Worm (Caenorhabditis elegans) whole organism, L3 larva: ENCODE measurements around the gene mlc-1.

Experiments
- R02D3.7 ChIP-seq: fragments of 150-350 bp; optimal IDR thresholded peaks from 2 replicates; lab custom pipeline; 2014; ENCODE audit warnings: missing biosample characterization, missing genetic modification characterization
- ZK546.5 ChIP-seq: sonication (generic microtip); optimal IDR thresholded peaks from 2 replicates; lab custom pipeline; 2017; ENCODE audit warnings: missing biosample characterization, missing genetic modification characterization
- aly-2 ChIP-seq: fragments of 150-350 bp; optimal IDR thresholded peaks from 2 replicates; lab custom pipeline; 2014; ENCODE audit warnings: missing biosample characterization, missing genetic modification characterization
- ama-1 ChIP-seq: fragments of 150-350 bp; optimal IDR thresholded peaks from 2 replicates; lab custom pipeline; 2018
- ceh-16 ChIP-seq: sonication (generic microtip); optimal IDR thresholded peaks from 2 replicates; lab custom pipeline; 2017; ENCODE audit warnings: missing biosample characterization, missing genetic modification characterization
- ceh-28 ChIP-seq: fragments of 150-350 bp; optimal IDR thresholded peaks from 2 replicates; lab custom pipeline; 2014; ENCODE audit warnings: missing biosample characterization, missing genetic modification reagents, missing genetic modification characterization
- ceh-82 ChIP-seq: fragments of 150-350 bp; optimal IDR thresholded peaks from 2 replicates; lab custom pipeline; 2014; ENCODE audit warnings: missing biosample characterization, missing genetic modification characterization
- ceh-9 ChIP-seq: sonication (generic microtip); optimal IDR thresholded peaks from 2 replicates; lab custom pipeline; 2018; ENCODE audit warnings: missing biosample characterization, missing genetic modification characterization
- egl-27 ChIP-seq: sonication (generic microtip); optimal IDR thresholded peaks from 4 replicates; lab custom pipeline; 2017; ENCODE audit warnings: missing biosample characterization, missing genetic modification reagents, missing genetic modification characterization
- egl-5 ChIP-seq: fragments of 150-350 bp; optimal IDR thresholded peaks from 2 replicates; lab custom pipeline; 2017; ENCODE audit warnings: missing biosample characterization, missing genetic modification reagents, missing genetic modification characterization, inconsistent platforms
- elt-1 ChIP-seq: fragments of 150-350 bp; optimal IDR thresholded peaks from 2 replicates; lab custom pipeline; 2014; ENCODE audit warnings: missing biosample characterization, missing genetic modification characterization
- elt-2 ChIP-seq: sonication (generic microtip); optimal IDR thresholded peaks from 2 replicates; lab custom pipeline; 2016; ENCODE audit warnings: missing genetic modification reagents, mild to moderate bottlenecking, missing genetic modification characterization, missing compliant biosample characterization
- elt-3 ChIP-seq, 3 experiments: fragments of 150-350 bp in 1 of 3; sonication (generic microtip) in 2 of 3; optimal IDR thresholded peaks; 2 replicates in 2 of 3; 4 replicates in 1 of 3; lab custom pipeline; 2014 to 2017; ENCODE audit warnings: missing biosample characterization in 3 of 3, missing genetic modification characterization in 3 of 3
- eor-1 ChIP-seq, 2 experiments: fragments of 150-350 bp; optimal IDR thresholded peaks; 2 replicates each; lab custom pipeline; 2014 to 2018; ENCODE audit warnings: missing biosample characterization in 2 of 2, missing genetic modification characterization in 2 of 2
- fkh-10 ChIP-seq: sonication (generic microtip); optimal IDR thresholded peaks from 2 replicates; lab custom pipeline; 2017; ENCODE audit warnings: missing biosample characterization, missing genetic modification reagents, missing genetic modification characterization
- fkh-2 ChIP-seq: fragments of 150-350 bp; optimal IDR thresholded peaks from 2 replicates; lab custom pipeline; 2014; ENCODE audit warnings: missing biosample characterization, missing genetic modification reagents, missing genetic modification characterization
- fos-1 ChIP-seq: fragments of 150-350 bp; optimal IDR thresholded peaks from 2 replicates; lab custom pipeline; 2014; ENCODE audit warnings: missing biosample characterization, missing genetic modification characterization
- hmg-11 ChIP-seq: sonication (generic microtip); optimal IDR thresholded peaks from 2 replicates; lab custom pipeline; 2016; ENCODE audit warnings: missing genetic modification characterization, missing compliant biosample characterization
- jun-1 ChIP-seq: fragments of 150-350 bp; optimal IDR thresholded peaks from 2 replicates; lab custom pipeline; 2014; ENCODE audit warnings: missing biosample characterization, missing genetic modification reagents, missing genetic modification characterization
- lin-15B ChIP-seq: fragments of 150-350 bp; optimal IDR thresholded peaks from 2 replicates; lab custom pipeline; 2014; ENCODE audit warnings: missing biosample characterization, missing genetic modification characterization
- lin-39 ChIP-seq: fragments of 150-350 bp; optimal IDR thresholded peaks from 2 replicates; lab custom pipeline; 2018; ENCODE audit warnings: missing biosample characterization, missing genetic modification reagents, missing genetic modification characterization
- lsy-12 ChIP-seq: sonication (generic microtip); optimal IDR thresholded peaks from 2 replicates; lab custom pipeline; 2016; ENCODE audit warnings: mild to moderate bottlenecking, missing genetic modification characterization, missing compliant biosample characterization
- mdl-1 ChIP-seq: fragments of 150-350 bp; optimal IDR thresholded peaks from 2 replicates; lab custom pipeline; 2014; ENCODE audit warnings: missing biosample characterization, missing genetic modification characterization
- mml-1 ChIP-seq: fragments of 150-350 bp; sonication (generic microtip); optimal IDR thresholded peaks from 3 replicates; lab custom pipeline; 2014; ENCODE audit warnings: missing biosample characterization, missing genetic modification characterization
- nfya-1 ChIP-seq: sonication (generic microtip); optimal IDR thresholded peaks from 2 replicates; lab custom pipeline; 2017; ENCODE audit warnings: missing genetic modification characterization, mild to moderate bottlenecking, missing compliant biosample characterization, antibody characterized with exemption, moderate library complexity; ENCODE audit not compliant: insufficient read depth
- nhr-11 ChIP-seq: fragments of 150-350 bp; optimal IDR thresholded peaks from 2 replicates; lab custom pipeline; 2014; ENCODE audit warnings: missing biosample characterization, missing genetic modification characterization
- nhr-12 ChIP-seq: fragments of 150-350 bp; optimal IDR thresholded peaks from 2 replicates; lab custom pipeline; 2014; ENCODE audit warnings: missing biosample characterization, missing genetic modification characterization
- nhr-23 ChIP-seq: fragments of 150-350 bp; optimal IDR thresholded peaks from 2 replicates; lab custom pipeline; 2014; ENCODE audit warnings: missing biosample characterization, missing genetic modification reagents, missing genetic modification characterization
- nhr-237 ChIP-seq: fragments of 150-350 bp; optimal IDR thresholded peaks from 2 replicates; lab custom pipeline; 2014; ENCODE audit warnings: missing biosample characterization, missing genetic modification characterization
- nhr-25 ChIP-seq: sonication (generic microtip); optimal IDR thresholded peaks from 2 replicates; lab custom pipeline; 2017; ENCODE audit warnings: missing biosample characterization, missing genetic modification characterization
- nhr-28 ChIP-seq: fragments of 150-350 bp; optimal IDR thresholded peaks from 2 replicates; lab custom pipeline; 2014; ENCODE audit warnings: missing biosample characterization, missing genetic modification characterization
- nhr-43 ChIP-seq: sonication (generic microtip); optimal IDR thresholded peaks from 2 replicates; lab custom pipeline; 2016; ENCODE audit warnings: mild to moderate bottlenecking, missing genetic modification characterization, missing compliant biosample characterization; ENCODE audit not compliant: poor library complexity, severe bottlenecking
- nhr-76 ChIP-seq: fragments of 150-350 bp; sonication (generic microtip); optimal IDR thresholded peaks from 5 replicates; lab custom pipeline; 2014; ENCODE audit warnings: missing biosample characterization, missing genetic modification characterization
- pha-4 ChIP-seq: fragments of 150-350 bp; optimal IDR thresholded peaks from 2 replicates; lab custom pipeline; 2014; ENCODE audit warnings: missing biosample characterization, missing genetic modification reagents, missing genetic modification characterization
- pqm-1 ChIP-seq: fragments of 150-350 bp; optimal IDR thresholded peaks from 2 replicates; lab custom pipeline; 2017; ENCODE audit warnings: missing biosample characterization, missing genetic modification characterization, inconsistent platforms
- sea-2 ChIP-seq: fragments of 150-350 bp; sonication (generic microtip); optimal IDR thresholded peaks from 4 replicates; lab custom pipeline; 2014; ENCODE audit warnings: missing biosample characterization, missing genetic modification reagents, missing genetic modification characterization
- skn-1 ChIP-seq: fragments of 150-350 bp; optimal IDR thresholded peaks from 2 replicates; lab custom pipeline; 2014; ENCODE audit warnings: missing biosample characterization, missing genetic modification characterization
- snpc-4 ChIP-seq: fragments of 150-350 bp; optimal IDR thresholded peaks from 2 replicates; lab custom pipeline; 2014; ENCODE audit warnings: missing biosample characterization, missing genetic modification characterization
- tbx-2 ChIP-seq: sonication (generic microtip); optimal IDR thresholded peaks from 2 replicates; lab custom pipeline; 2016; ENCODE audit warnings: mild to moderate bottlenecking, missing genetic modification characterization, missing compliant biosample characterization
- unc-39 ChIP-seq: sonication (generic microtip); optimal IDR thresholded peaks from 4 replicates; lab custom pipeline; 2017; ENCODE audit warnings: missing biosample characterization, missing genetic modification characterization
- unc-62 ChIP-seq: fragments of 150-350 bp; sonication (generic microtip); optimal IDR thresholded peaks from 4 replicates; lab custom pipeline; 2014; ENCODE audit warnings: missing biosample characterization, missing genetic modification reagents, missing genetic modification characterization
- zag-1 ChIP-seq: fragments of 150-350 bp; optimal IDR thresholded peaks from 2 replicates; lab custom pipeline; 2014; ENCODE audit warnings: missing biosample characterization, missing genetic modification characterization
- ztf-11 ChIP-seq: fragments of 150-350 bp; optimal IDR thresholded peaks from 2 replicates; lab custom pipeline; 2014; ENCODE audit warnings: missing biosample characterization, missing genetic modification characterization
- ztf-4 ChIP-seq: fragments of 150-350 bp; optimal IDR thresholded peaks from 2 replicates; lab custom pipeline; 2014; ENCODE audit warnings: missing biosample characterization, missing genetic modification characterization

The mlc-1 gene

ce11 chrX:17426712-17427111 is 32.3 kb upstream of the mlc-1 start:
- TF ChIP-seq nhr-23 (tag; lab: Kevin White, UChicago) (no peak), jun-1 (tag; lab: Kevin White, UChicago) (no peak), ZK546.5 (tag; lab: Kevin White, UChicago) (no peak), mml-1 (tag; lab: Kevin White, UChicago) (no peak), sea-2 (GFP tag; lab: Kevin White, UChicago) (no peak), hmg-11 (no peak), tbx-2 (no peak), ceh-16 (no peak)

DNA sequence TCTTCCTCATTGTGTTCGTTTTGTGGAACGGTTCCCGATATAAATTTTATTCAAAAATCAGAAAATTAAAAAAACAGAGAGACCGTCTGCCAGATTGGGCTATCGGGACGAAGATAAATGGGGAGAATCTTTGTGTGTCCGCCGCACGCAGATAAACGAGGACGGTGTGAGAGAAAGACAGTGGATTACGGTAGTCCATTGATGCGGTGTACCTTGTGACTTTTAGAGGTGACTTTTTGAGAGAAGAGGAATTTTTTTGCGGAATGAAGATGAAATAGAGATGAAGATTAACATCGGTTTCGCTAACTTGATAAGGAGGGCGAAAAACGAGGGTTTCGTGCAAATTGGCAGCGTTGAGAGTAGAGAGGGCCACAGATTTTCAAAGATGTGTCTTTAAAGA is 31.2 kb upstream of the mlc-1 start:
- TF ChIP-seq nhr-25 (tag; lab: Kevin White, UChicago) (peak; percentile 60), elt-1 (tag; lab: Kevin White, UChicago) (peak; percentile 94), unc-39 (no peak), ZK546.5 (tag; lab: Kevin White, UChicago) (no peak), aly-2 (tag; lab: Kevin White, UChicago) (no peak), R02D3.7 (tag; lab: Kevin White, UChicago) (no peak), unc-62 (GFP tag; lab: Kevin White, UChicago) (peak; percentile 55), elt-3 (tag; optimal IDR thresholded peaks at IDR 0.05; lab: Kevin White, UChicago) (peak in 1 of 3 experiments; percentile 25), nfya-1 (peak; percentile 25), ceh-82 (tag; lab: Kevin White, UChicago) (no peak), egl-5 (tag; lab: Kevin White, UChicago) (no peak), lsy-12 (tag; lab: Kevin White, UChicago) (no peak), nhr-23 (tag; lab: Kevin White, UChicago) (peak; percentile 76), skn-1 (no peak), nhr-43 (tag; lab: Kevin White, UChicago) (peak; percentile 52)

- TF ChIP-seq egl-5 (tag; lab: Kevin White, UChicago) = peak; percentile 91
- no peak for TF ChIP-seq ceh-82 (tag; lab: Kevin White, UChicago)
Measured at ce11 chrX:17428803-17429202, 30.2 kb upstream of the mlc-1 start, which contains the start of gene pbo-6. TSS of gene pbo-6 (plus strand) at chrX:17429042.

DNA sequence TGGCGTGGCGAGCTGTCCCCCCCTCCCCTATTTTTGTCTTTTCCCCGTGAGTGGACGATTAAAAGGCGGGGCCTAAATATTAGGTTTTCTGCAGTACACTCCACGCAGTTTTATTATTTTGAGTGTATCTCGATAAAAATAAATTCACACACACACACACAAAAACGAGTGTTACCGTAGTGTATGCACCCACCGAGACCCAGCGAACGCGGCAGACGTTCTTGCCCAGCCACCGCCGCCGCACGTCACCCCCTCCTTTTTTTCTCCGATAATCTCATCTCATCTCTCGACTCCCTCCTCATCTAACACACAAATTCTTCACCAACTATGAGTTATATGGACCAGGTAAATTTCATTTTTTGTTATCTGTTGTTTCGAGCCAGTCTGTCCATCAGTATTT is 24.8 kb upstream of the mlc-1 start, which contains the start of gene fubl-3:
Gene fubl-3 (plus strand): TSS at position 212 of the 400 bp plus-strand sequence.
- no peak for TF ChIP-seq unc-39
- peak; percentile 82 for TF ChIP-seq nfya-1
- peak; percentile 14 for TF ChIP-seq nhr-23 (tag; lab: Kevin White, UChicago)
- TF ChIP-seq elt-2 = peak; percentile 27
- TF ChIP-seq ceh-9 (tag; lab: Kevin White, UChicago) = no peak
- TF ChIP-seq egl-27 (tag; lab: Kevin White, UChicago) = no peak
- TF ChIP-seq nhr-237 = no peak
- no peak for TF ChIP-seq nhr-12 (tag; lab: Kevin White, UChicago)
- no peak for TF ChIP-seq tbx-2
- no peak for TF ChIP-seq mdl-1
- TF ChIP-seq lin-15B (tag; lab: Kevin White, UChicago) = peak; percentile 27
- TF ChIP-seq nhr-11 (tag; lab: Kevin White, UChicago) = no peak
- no peak for TF ChIP-seq nhr-28 (tag; lab: Kevin White, UChicago)
- no peak for TF ChIP-seq ceh-82 (tag; lab: Kevin White, UChicago)
- TF ChIP-seq snpc-4 = peak; percentile 72
- no peak for TF ChIP-seq unc-62 (GFP tag; lab: Kevin White, UChicago)
- no peak for TF ChIP-seq ZK546.5 (tag; lab: Kevin White, UChicago)
- TF ChIP-seq fkh-10 (GFP tag; lab: Kevin White, UChicago) = no peak
- no peak for TF ChIP-seq fkh-2 (tag; lab: Kevin White, UChicago)
- TF ChIP-seq fos-1 (tag; lab: Kevin White, UChicago) = no peak
- TF ChIP-seq jun-1 (tag; lab: Kevin White, UChicago) = no peak
- TF ChIP-seq ztf-4 (tag; lab: Kevin White, UChicago) = no peak
- no peak for TF ChIP-seq sea-2 (GFP tag; lab: Kevin White, UChicago)
- TF ChIP-seq zag-1 (tag; lab: Kevin White, UChicago) = no peak
- TF ChIP-seq aly-2 (tag; lab: Kevin White, UChicago) = no peak
- TF ChIP-seq R02D3.7 (tag; lab: Kevin White, UChicago) = no peak
- peak; percentile 23 for TF ChIP-seq pha-4 (tag; lab: Kevin White, UChicago)
- no peak for TF ChIP-seq hmg-11
- no peak for TF ChIP-seq ama-1
- TF ChIP-seq mml-1 (tag; lab: Kevin White, UChicago) = no peak
- peak; percentile 7 for TF ChIP-seq nhr-25 (tag; lab: Kevin White, UChicago)
- no peak for TF ChIP-seq nhr-76
- no peak for TF ChIP-seq egl-5 (tag; lab: Kevin White, UChicago)
- TF ChIP-seq pqm-1 (tag; lab: Kevin White, UChicago) = no peak
- no peak for TF ChIP-seq eor-1 (tag; optimal IDR thresholded peaks at IDR 0.05; lab: Kevin White, UChicago)
- TF ChIP-seq elt-1 (tag; lab: Kevin White, UChicago) = peak; percentile 1
- TF ChIP-seq ceh-28 (tag; lab: Kevin White, UChicago) = no peak
- TF ChIP-seq skn-1 = peak; percentile 11
- TF ChIP-seq ztf-11 (tag; lab: Kevin White, UChicago) = no peak
- TF ChIP-seq nhr-43 (tag; lab: Kevin White, UChicago) = no peak
- TF ChIP-seq elt-3 (tag; optimal IDR thresholded peaks at IDR 0.05; lab: Kevin White, UChicago) = no peak
- no peak for TF ChIP-seq lsy-12 (tag; lab: Kevin White, UChicago)
- TF ChIP-seq lin-39 = peak; percentile 55
- TF ChIP-seq ceh-16 = no peak
